Fruit fly (Drosophila melanogaster) whole organism, wandering third instar larva: ENCODE data around the gene St2.

Experiments used
- Dfd ChIP-seq: fragments of >200 bp; optimal IDR thresholded peaks from 2 replicates; lab custom pipeline; 2017; ENCODE audit warnings: missing biosample characterization, missing genetic modification characterization
- HLH106 ChIP-seq: fragments of 200-800 bp; optimal IDR thresholded peaks from 3 replicates; lab custom pipeline; 2019; ENCODE audit warnings: missing biosample characterization, mild to moderate bottlenecking, missing genetic modification characterization, moderate library complexity
- Hr83 ChIP-seq: fragments of 200-300 bp; sonication (Bioruptor generic); optimal IDR thresholded peaks from 2 replicates; lab custom pipeline; 2016; ENCODE audit warnings: missing biosample characterization, mild to moderate bottlenecking, missing genetic modification characterization, moderate library complexity; ENCODE audit not compliant: poor library complexity, severe bottlenecking
- N ChIP-seq: fragments of >200 bp; optimal IDR thresholded peaks from 2 replicates; lab custom pipeline; 2018; ENCODE audit warnings: missing biosample characterization, missing external identifiers, missing genetic modification characterization
- ey ChIP-seq: fragments of 200-800 bp; sonication (Bioruptor generic); optimal IDR thresholded peaks from 2 replicates; lab custom pipeline; 2016; ENCODE audit warnings: missing biosample characterization, missing genetic modification characterization
- fru ChIP-seq: fragments of 200-800 bp; sonication (Bioruptor generic); optimal IDR thresholded peaks from 3 replicates; lab custom pipeline; 2016; ENCODE audit warnings: missing biosample characterization, mild to moderate bottlenecking, missing genetic modification characterization
- h ChIP-seq: fragments of 200-800 bp; sonication (Bioruptor generic); optimal IDR thresholded peaks from 3 replicates; lab custom pipeline; 2016; ENCODE audit warnings: missing biosample characterization, mild to moderate bottlenecking, missing genetic modification characterization
- jim ChIP-seq: fragments of 175-275, 200-325 bp; sonication (Bioruptor generic); optimal IDR thresholded peaks from 2 replicates; lab custom pipeline; 2016; ENCODE audit warnings: missing biosample characterization, mild to moderate bottlenecking, missing genetic modification characterization
- pan ChIP-seq: fragments of >200 bp; optimal IDR thresholded peaks from 2 replicates; lab custom pipeline; 2017
- psq ChIP-seq: fragments of 200-800 bp; sonication (Bioruptor generic); optimal IDR thresholded peaks from 3 replicates; lab custom pipeline; 2017; ENCODE audit warnings: missing biosample characterization, mild to moderate bottlenecking, missing genetic modification characterization, moderate library complexity
- tai ChIP-seq: sonication (Bioruptor generic); optimal IDR thresholded peaks from 2 replicates; lab custom pipeline; 2016; ENCODE audit warnings: missing biosample characterization, missing genetic modification characterization
- usp ChIP-seq: fragments of >200 bp; optimal IDR thresholded peaks from 2 replicates; lab custom pipeline; 2017; ENCODE audit warnings: missing biosample characterization, missing genetic modification characterization

DNA sequence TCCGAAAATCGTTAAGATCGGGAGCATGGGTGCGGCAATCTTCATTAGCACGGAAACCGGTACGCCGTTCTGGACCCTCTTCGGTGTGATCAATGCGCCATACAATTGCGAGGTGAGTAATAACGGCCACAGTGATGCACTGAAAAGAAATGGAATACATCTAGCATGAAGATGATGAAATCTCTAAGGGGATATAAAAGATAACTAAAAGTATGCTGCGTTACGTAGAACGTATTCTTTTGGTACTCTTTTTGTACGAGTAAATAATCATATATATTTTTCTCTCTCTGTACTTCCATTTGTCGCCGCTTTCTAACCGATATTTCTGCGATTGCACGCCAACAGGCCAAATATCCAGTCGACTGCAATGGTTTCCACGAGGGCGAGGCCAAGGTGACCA lies 775 bp upstream of the St2 start:
- TF ChIP-seq HLH106 (tag; lab: Kevin White, UChicago) (peak; percentile 82), pan (lab: Kevin White, UChicago) (no peak), Dfd (GFP tag; lab: Kevin White, UChicago) (no peak), h (GFP tag; lab: Kevin White, UChicago) (peak; percentile 88), tai (GFP tag; lab: Kevin White, UChicago) (no peak), ey (peak; percentile 87), usp (GFP tag; lab: Kevin White, UChicago) (no peak), psq (peak; percentile 76), jim (GFP tag; lab: Kevin White, UChicago) (peak; percentile 21), Hr83 (GFP tag; lab: Kevin White, UChicago) (no peak), fru (GFP tag; lab: Kevin White, UChicago) (peak; percentile 81), N (GFP tag; lab: Kevin White, UChicago) (no peak)
